Fruit fly (Drosophila melanogaster) S2 (cell line): ENCODE measurements around the gene DPCoAC.

Experiments
- CG8478 ChIP-seq: fragments of >200 bp; optimal IDR thresholded peaks from 2 replicates; lab custom pipeline; 2018
- CTCF ChIP-seq, 2 experiments: fragments of >200 bp; optimal IDR thresholded peaks; 2 replicates each; lab custom pipeline; 2018

dm6 chr3R:20542283-20543144 lies 15.0 kb downstream of the DPCoAC start:
- no peak for TF ChIP-seq CG8478 (lab: Kevin White, UChicago)
- no peak for TF ChIP-seq CTCF (optimal IDR thresholded peaks at IDR 0.05; lab: Kevin White, UChicago)
